Fruit fly (Drosophila melanogaster) whole organism, embryonic: ENCODE results near the gene Pgm1.
A peak's percentile ranks its signal among the peaks of the same experiment; 100 is the strongest.

Source experiments
- CG1024 ChIP-seq: fragments of 200-800 bp; sonication (Bioruptor generic); IDR thresholded peaks from 2 replicates; pipeline ENCODE4 v1.3.6; 2022; ENCODE audit warnings: missing biosample characterization, missing genetic modification characterization
- CG11398 ChIP-seq: fragments of 200-800 bp; sonication (Bioruptor generic); optimal IDR thresholded peaks from 2 replicates; lab custom pipeline; 2016; ENCODE audit warnings: missing biosample characterization, missing genetic modification characterization
- CG11560 ChIP-seq: fragments of 200-800 bp; sonication (Bioruptor generic); IDR thresholded peaks from 3 replicates; pipeline ENCODE4 v1.3.6; 2022; ENCODE audit warnings: missing biosample characterization, missing genetic modification characterization
- CG12942 ChIP-seq: fragments of 200-800 bp; sonication (Bioruptor generic); optimal IDR thresholded peaks from 3 replicates; lab custom pipeline; 2016; ENCODE audit warnings: missing biosample characterization, missing genetic modification characterization
- CG13296 ChIP-seq: fragments of 200-800 bp; sonication (Bioruptor generic); optimal IDR thresholded peaks from 3 replicates; lab custom pipeline; 2018; ENCODE audit warnings: missing biosample characterization, mild to moderate bottlenecking, missing genetic modification characterization
- CG14014 ChIP-seq: fragments of 200-800 bp; sonication (Bioruptor generic); IDR thresholded peaks from 2 replicates; pipeline ENCODE4 v1.3.6; 2022; ENCODE audit warnings: missing biosample characterization, missing genetic modification characterization
- CG14710 ChIP-seq: fragments of 200-800 bp; sonication (Bioruptor generic); optimal IDR thresholded peaks from 3 replicates; lab custom pipeline; 2019; ENCODE audit warnings: missing biosample characterization, mild to moderate bottlenecking, missing genetic modification characterization, moderate library complexity
- CG1603 ChIP-seq: fragments of 200-800 bp; sonication (Bioruptor generic); optimal IDR thresholded peaks from 2 replicates; lab custom pipeline; 2019; ENCODE audit warnings: missing biosample characterization, mild to moderate bottlenecking, missing genetic modification characterization, moderate library complexity
- CG17359 ChIP-seq: fragments of 200-800 bp; sonication (Bioruptor generic); optimal IDR thresholded peaks from 3 replicates; lab custom pipeline; 2018; ENCODE audit warnings: missing biosample characterization, mild to moderate bottlenecking, missing genetic modification characterization, moderate library complexity
- CG1832 ChIP-seq: fragments of 200-800 bp; sonication (Bioruptor generic); optimal IDR thresholded peaks from 2 replicates; lab custom pipeline; 2017; ENCODE audit warnings: missing biosample characterization, mild to moderate bottlenecking, missing genetic modification characterization, inconsistent platforms
- CG2116 ChIP-seq: fragments of 200-800 bp; sonication (Bioruptor generic); optimal IDR thresholded peaks from 3 replicates; lab custom pipeline; 2018; ENCODE audit warnings: missing biosample characterization, mild to moderate bottlenecking, missing genetic modification characterization
- CG42726 ChIP-seq: fragments of 200-800 bp; sonication (Bioruptor generic); IDR thresholded peaks from 2 replicates; pipeline ENCODE4 v1.3.6; 2022; ENCODE audit warnings: missing biosample characterization, missing genetic modification characterization; ENCODE audit not compliant: partially characterized antibody
- CG4282 ChIP-seq: fragments of 200-800 bp; sonication (Bioruptor generic); optimal IDR thresholded peaks from 2 replicates; lab custom pipeline; 2016; ENCODE audit warnings: missing biosample characterization, missing genetic modification characterization
- CG5953 ChIP-seq: fragments of 200-800 bp; sonication (Bioruptor generic); IDR thresholded peaks from 2 replicates; pipeline ENCODE4 v1.3.6; 2022; ENCODE audit warnings: missing biosample characterization, missing genetic modification characterization
- CG6272 ChIP-seq: fragments of 200-800 bp; sonication (Bioruptor generic); IDR thresholded peaks from 2 replicates; pipeline ENCODE4 v1.3.6; 2022; ENCODE audit warnings: missing biosample characterization, missing genetic modification characterization
- CHES-1-like ChIP-seq: fragments of 200-800 bp; sonication (Bioruptor generic); optimal IDR thresholded peaks from 2 replicates; lab custom pipeline; 2016; ENCODE audit warnings: missing biosample characterization, missing genetic modification characterization
- Camta ChIP-seq: fragments of 200-800 bp; sonication (Bioruptor generic); optimal IDR thresholded peaks from 2 replicates; lab custom pipeline; 2016; ENCODE audit warnings: missing biosample characterization, missing genetic modification characterization
- CoRest ChIP-seq: fragments of 200-800 bp; sonication (Bioruptor generic); optimal IDR thresholded peaks from 3 replicates; lab custom pipeline; 2018; ENCODE audit warnings: missing biosample characterization, mild to moderate bottlenecking, missing genetic modification characterization, moderate library complexity
- Dad ChIP-seq: fragments of 200-800 bp; sonication (Bioruptor generic); optimal IDR thresholded peaks from 3 replicates; lab custom pipeline; 2016; ENCODE audit warnings: missing biosample characterization, missing genetic modification characterization
- Elba2 ChIP-seq: fragments of 200-800 bp; sonication (Bioruptor generic); optimal IDR thresholded peaks from 3 replicates; lab custom pipeline; 2016; ENCODE audit warnings: missing biosample characterization, missing genetic modification characterization
- H15 ChIP-seq: fragments of 200-800 bp; sonication (Bioruptor generic); IDR thresholded peaks from 3 replicates; pipeline ENCODE4 v1.3.6; 2022; ENCODE audit warnings: missing biosample characterization, missing genetic modification characterization
- HLH4C ChIP-seq: fragments of 200-800 bp; sonication (Bioruptor generic); IDR thresholded peaks from 3 replicates; pipeline ENCODE4 v1.3.6; 2022; ENCODE audit warnings: missing biosample characterization, missing genetic modification characterization; ENCODE audit not compliant: partially characterized antibody
- Hr3 ChIP-seq: fragments of 200-800 bp; sonication (Bioruptor generic); optimal IDR thresholded peaks from 3 replicates; lab custom pipeline; 2016; ENCODE audit warnings: missing biosample characterization, missing genetic modification characterization
- Meics ChIP-seq: fragments of 200-800 bp; sonication (Bioruptor generic); optimal IDR thresholded peaks from 2 replicates; lab custom pipeline; 2017; ENCODE audit warnings: missing biosample characterization, mild to moderate bottlenecking, missing genetic modification characterization
- Neu2 ChIP-seq: fragments of 200-800 bp; sonication (Bioruptor generic); optimal IDR thresholded peaks from 3 replicates; lab custom pipeline; 2016; ENCODE audit warnings: missing biosample characterization, missing genetic modification characterization, borderline replicate concordance
- Nf-YB ChIP-seq: fragments of 200-800 bp; sonication (Bioruptor generic); optimal IDR thresholded peaks from 3 replicates; lab custom pipeline; 2019; ENCODE audit warnings: missing biosample characterization, mild to moderate bottlenecking, missing genetic modification characterization, moderate library complexity
- Oaz ChIP-seq: fragments of 200-800 bp; sonication (Bioruptor generic); IDR thresholded peaks from 2 replicates; pipeline ENCODE4 v1.3.6; 2022; ENCODE audit warnings: missing biosample characterization, missing genetic modification characterization
- Spps ChIP-seq: fragments of 200-800 bp; sonication (Bioruptor generic); optimal IDR thresholded peaks from 2 replicates; lab custom pipeline; 2018; ENCODE audit warnings: missing biosample characterization, mild to moderate bottlenecking, missing genetic modification characterization
- bsh ChIP-seq, 2 experiments: fragments of 200-800 bp; sonication (Bioruptor generic); optimal IDR thresholded peaks; 2 replicates each; lab custom pipeline; 2017 to 2018; ENCODE audit warnings: mild to moderate bottlenecking in 2 of 2, missing biosample characterization in 2 of 2, missing genetic modification characterization in 2 of 2, moderate library complexity in 1 of 2
- ci ChIP-seq: fragments of 200-800 bp; sonication (Bioruptor generic); IDR thresholded peaks from 3 replicates; pipeline ENCODE4 v1.3.6; 2022; ENCODE audit warnings: missing biosample characterization, missing genetic modification characterization
- dimm ChIP-seq: fragments of 200-800 bp; sonication (Bioruptor generic); IDR thresholded peaks from 2 replicates; pipeline ENCODE4 v1.3.6; 2022; ENCODE audit warnings: missing biosample characterization, missing genetic modification characterization
- dm ChIP-seq: fragments of 200-800 bp; sonication (Bioruptor generic); optimal IDR thresholded peaks from 3 replicates; lab custom pipeline; 2016; ENCODE audit warnings: missing biosample characterization, missing genetic modification characterization
- dysf ChIP-seq: fragments of 200-800 bp; sonication (Bioruptor generic); IDR thresholded peaks from 3 replicates; pipeline ENCODE4 v1.3.6; 2022; ENCODE audit warnings: missing biosample characterization, missing genetic modification characterization
- ems ChIP-seq: fragments of 200-800 bp; sonication (Bioruptor generic); optimal IDR thresholded peaks from 3 replicates; lab custom pipeline; 2016; ENCODE audit warnings: missing biosample characterization, missing genetic modification characterization
- ewg ChIP-seq: fragments of 200-800 bp; sonication (Bioruptor generic); optimal IDR thresholded peaks from 3 replicates; lab custom pipeline; 2017; ENCODE audit warnings: mild to moderate bottlenecking, missing biosample characterization, missing genetic modification reagents, missing genetic modification characterization
- eyg ChIP-seq: fragments of 200-800 bp; sonication (Bioruptor generic); optimal IDR thresholded peaks from 3 replicates; lab custom pipeline; 2016; ENCODE audit warnings: missing biosample characterization, missing genetic modification characterization
- gce ChIP-seq: fragments of 200-800 bp; sonication (Bioruptor generic); IDR thresholded peaks from 3 replicates; pipeline ENCODE4 v1.3.6; 2022; ENCODE audit warnings: missing biosample characterization, missing genetic modification characterization
- gcm2 ChIP-seq: fragments of 200-800 bp; sonication (Bioruptor generic); optimal IDR thresholded peaks from 2 replicates; lab custom pipeline; 2016; ENCODE audit warnings: missing biosample characterization, missing genetic modification characterization
- her ChIP-seq: fragments of 200-800 bp; sonication (Bioruptor generic); optimal IDR thresholded peaks from 2 replicates; lab custom pipeline; 2016; ENCODE audit warnings: missing biosample characterization, missing genetic modification characterization
- nau ChIP-seq: fragments of 200-800 bp; sonication (Bioruptor generic); optimal IDR thresholded peaks from 3 replicates; lab custom pipeline; 2017; ENCODE audit warnings: missing biosample characterization, mild to moderate bottlenecking, missing genetic modification characterization, missing genetic modification reagents
- nerfin-2 ChIP-seq: fragments of 200-800 bp; sonication (Bioruptor generic); IDR thresholded peaks from 2 replicates; pipeline ENCODE4 v1.3.6; 2022; ENCODE audit warnings: missing biosample characterization, missing genetic modification characterization; ENCODE audit not compliant: partially characterized antibody
- p53 ChIP-seq: fragments of 200-800 bp; sonication (Bioruptor generic); optimal IDR thresholded peaks from 2 replicates; lab custom pipeline; 2016; ENCODE audit warnings: missing biosample characterization, missing genetic modification characterization
- sens-2 ChIP-seq: fragments of 200-800 bp; sonication (Bioruptor generic); IDR thresholded peaks from 2 replicates; pipeline ENCODE4 v1.3.6; 2022; ENCODE audit warnings: missing biosample characterization, missing genetic modification characterization
- slp2 ChIP-seq: fragments of 200-800 bp; sonication (Bioruptor generic); optimal IDR thresholded peaks from 2 replicates; lab custom pipeline; 2016; ENCODE audit warnings: missing biosample characterization, missing genetic modification characterization
- sna ChIP-seq: fragments of 200-800 bp; sonication (Bioruptor generic); IDR thresholded peaks from 2 replicates; pipeline ENCODE4 v1.3.6; 2022; ENCODE audit warnings: missing biosample characterization, missing genetic modification characterization; ENCODE audit not compliant: partially characterized antibody
- unc-4 ChIP-seq: fragments of 200-800 bp; sonication (Bioruptor generic); IDR thresholded peaks from 2 replicates; pipeline ENCODE4 v1.3.6; 2022; ENCODE audit warnings: missing biosample characterization, missing genetic modification characterization; ENCODE audit not compliant: partially characterized antibody
- zf30C ChIP-seq: fragments of 200-800 bp; sonication (Bioruptor generic); optimal IDR thresholded peaks from 3 replicates; lab custom pipeline; 2018; ENCODE audit warnings: missing biosample characterization, mild to moderate bottlenecking, missing genetic modification characterization
- zfh2 ChIP-seq: fragments of 200-800 bp; sonication (Bioruptor generic); optimal IDR thresholded peaks from 2 replicates; lab custom pipeline; 2016; ENCODE audit warnings: missing biosample characterization, missing genetic modification characterization

Gene Pgm1

dm6 chr3L:16113607-16114337, 14.6 kb downstream of the Pgm1 start (continued):
- TF ChIP-seq CG12942 (GFP tag; lab: Kevin White, UChicago) = peak; percentile 76
- peak; percentile 53; the same call in 1 of the 3 replicates for TF ChIP-seq gce (GFP tag; lab: Robert Waterston, UW)
- peak; percentile 65 for TF ChIP-seq HLH4C (GFP tag; lab: Robert Waterston, UW)
- TF ChIP-seq CG14014 (GFP tag; lab: Robert Waterston, UW) = peak; percentile 80
- TF ChIP-seq Elba2 (GFP tag; lab: Kevin White, UChicago) = no peak
- no peak for TF ChIP-seq nau (GFP tag; lab: Kevin White, UChicago)
- TF ChIP-seq CG1832 (GFP tag; lab: Kevin White, UChicago) = no peak
- peak; percentile 35; the same call in 1 of the 2 replicates for TF ChIP-seq nerfin-2 (GFP tag; lab: Robert Waterston, UW)
- TF ChIP-seq CG11560 (tag; lab: Robert Waterston, UW) = peak; percentile 18; the same call in 1 of the 3 replicates
- peak; percentile 86 for TF ChIP-seq ems
- TF ChIP-seq Dad = peak; percentile 83
- TF ChIP-seq CG14710 (tag; lab: Kevin White, UChicago) = peak; percentile 73
- TF ChIP-seq ewg (GFP tag; lab: Kevin White, UChicago) = peak; percentile 97
- TF ChIP-seq H15 (GFP tag; lab: Robert Waterston, UW) = no peak; the same call in 2 of the 3 replicates
- peak; percentile 87 for TF ChIP-seq CHES-1-like (GFP tag; lab: Kevin White, UChicago)
- TF ChIP-seq Camta (GFP tag; lab: Kevin White, UChicago) = peak; percentile 87
- TF ChIP-seq Hr3 (GFP tag; lab: Kevin White, UChicago) = peak; percentile 79
- peak; percentile 51 for TF ChIP-seq CG6272
- TF ChIP-seq CoRest (tag; lab: Kevin White, UChicago) = peak; percentile 81
- peak; percentile 87 for TF ChIP-seq ci (GFP tag; lab: Robert Waterston, UW)
- 0 out of 2 replicates have a peak, but pooled peaks have one; percentile 21 for TF ChIP-seq CG1024 (GFP tag; lab: Robert Waterston, UW)
- peak; percentile 45; the same call in 1 of the 2 replicates for TF ChIP-seq dimm (GFP tag; lab: Robert Waterston, UW)
- peak; percentile 77 for TF ChIP-seq eyg (GFP tag; lab: Kevin White, UChicago)
- TF ChIP-seq Neu2 (GFP tag; lab: Kevin White, UChicago) = no peak
- TF ChIP-seq sens-2 (GFP tag; lab: Robert Waterston, UW) = 0 out of 2 replicates have a peak, but pooled peaks have one; percentile 50
- no peak for TF ChIP-seq CG13296
- peak; percentile 92 for TF ChIP-seq dm (GFP tag; lab: Kevin White, UChicago)
- TF ChIP-seq zf30C = no peak
- TF ChIP-seq CG42726 (GFP tag; lab: Robert Waterston, UW) = peak; percentile 78
- no peak; the same call in 1 of the 2 replicates for TF ChIP-seq Oaz (GFP tag; lab: Robert Waterston, UW)
- TF ChIP-seq her (GFP tag; lab: Kevin White, UChicago) = peak; percentile 59
- TF ChIP-seq gcm2 (GFP tag; lab: Kevin White, UChicago) = no peak
- peak; percentile 51 for TF ChIP-seq sna (GFP tag; lab: Robert Waterston, UW)
- TF ChIP-seq Nf-YB (GFP tag; lab: Kevin White, UChicago) = peak; percentile 67
- TF ChIP-seq Meics (GFP tag; lab: Kevin White, UChicago) = peak; percentile 85
- TF ChIP-seq slp2 (GFP tag; lab: Kevin White, UChicago) = peak; percentile 65
- no peak for TF ChIP-seq Spps (tag; lab: Kevin White, UChicago)
- peak; percentile 87 for TF ChIP-seq CG1603 (tag; lab: Kevin White, UChicago)
- peak; percentile 71 for TF ChIP-seq CG5953 (GFP tag; lab: Robert Waterston, UW)
- TF ChIP-seq CG4282 (GFP tag; lab: Kevin White, UChicago) = peak; percentile 75
- peak; percentile 85 for TF ChIP-seq dysf
- peak; percentile 73 for TF ChIP-seq CG17359 (tag; lab: Kevin White, UChicago)
- TF ChIP-seq zfh2 = peak; percentile 92
- TF ChIP-seq p53 (GFP tag; lab: Kevin White, UChicago) = peak; percentile 72
- TF ChIP-seq bsh (GFP tag; optimal IDR thresholded peaks at IDR 0.05; lab: Kevin White, UChicago) = peak; percentile 41 to 71
- TF ChIP-seq CG2116 = peak; percentile 73
- TF ChIP-seq unc-4 (GFP tag; lab: Robert Waterston, UW) = peak; percentile 68
- peak; percentile 60 for TF ChIP-seq CG11398 (GFP tag; lab: Kevin White, UChicago)
